Worm (Caenorhabditis elegans) whole organism, midembryonic: ENCODE measurements around the gene dop-2.

ENCODE experiments used
- T22C8.4 ChIP-seq: fragments of 200-800 bp; sonication (Bioruptor generic); IDR thresholded peaks from 2 replicates; pipeline ENCODE4 v1.3.6; 2022; ENCODE audit warnings: missing genetic modification characterization, missing compliant biosample characterization
- flt-1 ChIP-seq: fragments of 200-800 bp; sonication (Bioruptor generic); IDR thresholded peaks from 2 replicates; pipeline ENCODE4 v1.3.6; 2022; ENCODE audit warnings: missing genetic modification characterization, missing compliant biosample characterization
- ztf-29 ChIP-seq: fragments of 200-800 bp; sonication (Bioruptor generic); IDR thresholded peaks from 2 replicates; pipeline ENCODE4 v1.3.6; 2022; ENCODE audit warnings: missing genetic modification reagents, missing genetic modification characterization, missing compliant biosample characterization

- TF ChIP-seq flt-1 (GFP tag; lab: Robert Waterston, UW) (no peak), T22C8.4 (GFP tag; lab: Robert Waterston, UW) (no peak), ztf-29 (GFP tag; lab: Robert Waterston, UW) (no peak)
Measured at ce11 chrV:9629114-9629513, 20.8 kb downstream of the dop-2 start, which contains the start of gene idpc-3.
